Fruit fly (Drosophila melanogaster) whole organism, pupa: Measurements from ENCODE around the gene CG31704.

Experiments used
- CG10348 ChIP-seq: fragments of 200-800 bp; sonication (Bioruptor generic); IDR thresholded peaks from 2 replicates; pipeline ENCODE4 v1.3.6; 2022; ENCODE audit warnings: missing biosample characterization, missing genetic modification characterization
- CG12605 ChIP-seq: fragments of 200-800 bp; sonication (Bioruptor generic); IDR thresholded peaks from 2 replicates; pipeline ENCODE4 v1.3.6; 2022; ENCODE audit warnings: missing biosample characterization, missing genetic modification characterization
- CG13204 ChIP-seq: fragments of 200-800 bp; sonication (Bioruptor generic); optimal IDR thresholded peaks from 2 replicates; lab custom pipeline; 2018; ENCODE audit warnings: missing biosample characterization, mild to moderate bottlenecking, missing genetic modification characterization, moderate library complexity
- CG14655 ChIP-seq: fragments of 200-800 bp; sonication (Bioruptor generic); optimal IDR thresholded peaks from 3 replicates; lab custom pipeline; 2017; ENCODE audit warnings: mild to moderate bottlenecking, missing biosample characterization, missing genetic modification reagents, missing genetic modification characterization
- CG15710 ChIP-seq: fragments of 200-800 bp; sonication (Bioruptor generic); optimal IDR thresholded peaks from 2 replicates; lab custom pipeline; 2018; ENCODE audit warnings: missing biosample characterization, mild to moderate bottlenecking, missing genetic modification characterization, moderate library complexity
- CG17806 ChIP-seq: fragments of 200-800 bp; sonication (Bioruptor generic); optimal IDR thresholded peaks from 2 replicates; lab custom pipeline; 2018; ENCODE audit warnings: missing biosample characterization, mild to moderate bottlenecking, missing genetic modification characterization, moderate library complexity
- CG32121 ChIP-seq: fragments of 200-800 bp; sonication (Bioruptor generic); IDR thresholded peaks from 2 replicates; pipeline ENCODE4 v1.3.6; 2022; ENCODE audit warnings: missing biosample characterization, missing genetic modification characterization
- CG34367 ChIP-seq: fragments of 200-800 bp; sonication (Bioruptor generic); optimal IDR thresholded peaks from 2 replicates; lab custom pipeline; 2018; ENCODE audit warnings: missing biosample characterization, mild to moderate bottlenecking, missing genetic modification characterization
- CG4496 ChIP-seq: fragments of 200-800 bp; sonication (Bioruptor generic); IDR thresholded peaks from 3 replicates; pipeline ENCODE4 v1.3.6; 2022; ENCODE audit warnings: missing biosample characterization, missing genetic modification characterization
- CG8159 ChIP-seq: fragments of 200-800 bp; sonication (Bioruptor generic); optimal IDR thresholded peaks from 3 replicates; lab custom pipeline; 2018; ENCODE audit warnings: missing biosample characterization, mild to moderate bottlenecking, missing genetic modification characterization, moderate library complexity
- CG8301 ChIP-seq: fragments of 200-800 bp; sonication (Bioruptor generic); optimal IDR thresholded peaks from 2 replicates; lab custom pipeline; 2018; ENCODE audit warnings: missing biosample characterization, mild to moderate bottlenecking, missing genetic modification characterization
- CG9948 ChIP-seq: fragments of 200-800 bp; sonication (Bioruptor generic); optimal IDR thresholded peaks from 2 replicates; lab custom pipeline; 2018; ENCODE audit warnings: missing biosample characterization, mild to moderate bottlenecking, missing genetic modification characterization, moderate library complexity
- D1 ChIP-seq: fragments of 200-800 bp; sonication (Bioruptor generic); optimal IDR thresholded peaks from 2 replicates; lab custom pipeline; 2018; ENCODE audit warnings: missing biosample characterization, mild to moderate bottlenecking, missing genetic modification characterization, moderate library complexity
- EcR ChIP-seq: fragments of 200-800 bp; sonication (Bioruptor generic); optimal IDR thresholded peaks from 3 replicates; lab custom pipeline; 2019; ENCODE audit warnings: missing biosample characterization, missing genetic modification characterization, mild to moderate bottlenecking, moderate library complexity, missing genetic modification reagents
- Ets98B ChIP-seq: fragments of 200-800 bp; sonication (Bioruptor generic); IDR thresholded peaks from 2 replicates; pipeline ENCODE4 v1.3.6; 2022; ENCODE audit warnings: missing biosample characterization, missing genetic modification characterization
- Pif1A ChIP-seq: fragments of 200-800 bp; sonication (Bioruptor generic); optimal IDR thresholded peaks from 3 replicates; lab custom pipeline; 2016; ENCODE audit warnings: missing biosample characterization, missing genetic modification characterization
- Pif1B ChIP-seq: fragments of 200-800 bp; sonication (Bioruptor generic); optimal IDR thresholded peaks from 3 replicates; lab custom pipeline; 2016; ENCODE audit warnings: missing biosample characterization, missing genetic modification characterization
- Snoo ChIP-seq: fragments of 200-800 bp; sonication (Bioruptor generic); optimal IDR thresholded peaks from 3 replicates; lab custom pipeline; 2017; ENCODE audit warnings: missing biosample characterization, mild to moderate bottlenecking, missing genetic modification characterization, inconsistent platforms
- fd96Ca ChIP-seq: fragments of 200-800 bp; sonication (Bioruptor generic); IDR thresholded peaks from 3 replicates; pipeline ENCODE4 v1.3.6; 2022; ENCODE audit warnings: missing biosample characterization, missing genetic modification characterization
- gl ChIP-seq: fragments of 200-800 bp; sonication (Bioruptor generic); optimal IDR thresholded peaks from 2 replicates; lab custom pipeline; 2018; ENCODE audit warnings: missing biosample characterization, mild to moderate bottlenecking, missing genetic modification characterization

Gene CG31704

DNA sequence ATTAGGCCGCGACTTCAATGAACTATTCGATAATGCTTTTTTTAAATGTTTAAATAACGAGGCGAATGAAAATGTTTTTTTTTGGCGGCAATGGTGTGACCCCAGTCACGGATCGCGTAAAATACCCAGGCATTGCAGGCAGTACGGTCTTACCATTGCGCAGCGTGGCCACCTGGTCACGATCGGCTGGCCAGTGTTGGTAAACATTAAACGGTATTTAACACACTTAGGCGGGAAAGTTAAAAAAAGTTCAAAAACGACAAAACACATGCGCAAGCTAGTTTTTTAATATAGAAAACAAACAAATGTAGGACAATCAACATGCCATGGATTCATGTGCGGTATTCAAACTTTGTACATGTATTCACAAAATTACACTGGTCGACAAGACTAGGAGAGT lies 11.2 kb upstream of the CG31704 start, which contains the start of gene esc:
Gene esc (minus strand): TSS at position 129 of the 400 bp plus-strand sequence.
- TF ChIP-seq CG12605 (GFP tag; lab: Robert Waterston, UW): no peak
- TF ChIP-seq CG17806 (tag; lab: Kevin White, UChicago): no peak
- TF ChIP-seq CG4496 (GFP tag; lab: Robert Waterston, UW): no peak
- no peak for TF ChIP-seq Pif1A
- TF ChIP-seq CG13204 (GFP tag; lab: Kevin White, UChicago): no peak
- TF ChIP-seq CG8159 (tag; lab: Kevin White, UChicago): no peak
- TF ChIP-seq CG34367 (tag; lab: Kevin White, UChicago): no peak
- no peak for TF ChIP-seq CG8301
- TF ChIP-seq CG14655 (GFP tag; lab: Kevin White, UChicago): no peak
- no peak for TF ChIP-seq fd96Ca
- TF ChIP-seq CG32121: no peak
- TF ChIP-seq D1 (tag; lab: Kevin White, UChicago): no peak
- no peak for TF ChIP-seq Pif1B (GFP tag; lab: Kevin White, UChicago)
- TF ChIP-seq CG15710 (tag; lab: Kevin White, UChicago): no peak
- TF ChIP-seq Snoo (tag; lab: Kevin White, UChicago): no peak

DNA sequence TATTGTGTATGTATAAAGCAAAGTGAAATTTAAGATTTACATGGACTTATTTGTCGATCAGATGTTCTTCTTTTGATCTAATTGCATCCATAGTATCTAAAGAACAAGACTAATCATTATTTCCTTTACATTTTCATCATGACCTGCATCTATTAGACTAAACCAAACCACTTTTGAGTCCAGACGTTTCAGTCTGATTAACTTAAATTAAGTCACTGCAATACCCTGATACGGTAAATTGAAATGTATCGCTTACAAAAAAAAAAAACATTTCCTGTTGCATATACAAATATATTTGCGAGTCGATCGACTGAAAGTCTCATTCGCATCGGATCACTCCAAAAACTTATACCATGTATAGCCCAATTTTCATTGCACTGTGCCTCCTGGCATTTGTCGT lies 6.7 kb upstream of the CG31704 start, which contains the start of gene CG45011:
Gene CG45011 (plus strand): TSS at position 301 of the 400 bp plus-strand sequence.
- TF ChIP-seq Snoo (tag; lab: Kevin White, UChicago): no peak
- TF ChIP-seq CG14655 (GFP tag; lab: Kevin White, UChicago): no peak
- TF ChIP-seq CG12605 (GFP tag; lab: Robert Waterston, UW): no peak
- TF ChIP-seq CG10348 (GFP tag; lab: Robert Waterston, UW): no peak

DNA sequence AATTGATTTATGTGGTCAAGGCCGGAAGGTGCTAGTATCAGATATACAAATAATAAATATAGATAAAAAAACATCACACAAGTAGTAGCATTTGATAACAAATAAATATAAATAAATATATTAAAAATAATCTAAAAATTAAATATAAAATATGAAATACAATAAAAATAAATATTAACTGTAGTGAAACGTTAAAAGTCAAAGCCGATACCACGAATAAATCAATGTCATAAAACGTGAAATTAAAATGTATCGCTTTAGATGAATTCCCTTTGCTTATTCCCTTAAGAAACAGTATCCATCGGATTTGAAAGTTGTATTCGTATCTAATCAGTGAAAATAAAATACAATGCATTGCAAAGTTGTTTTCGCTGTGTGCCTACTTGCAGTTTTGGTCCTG lies 6.2 kb upstream of the CG31704 start, which contains the start of gene CG45012:
Gene CG45012 (plus strand): TSS at position 301 of the 400 bp plus-strand sequence.
- TF ChIP-seq EcR (no peak), CG4496 (GFP tag; lab: Robert Waterston, UW) (no peak)

DNA sequence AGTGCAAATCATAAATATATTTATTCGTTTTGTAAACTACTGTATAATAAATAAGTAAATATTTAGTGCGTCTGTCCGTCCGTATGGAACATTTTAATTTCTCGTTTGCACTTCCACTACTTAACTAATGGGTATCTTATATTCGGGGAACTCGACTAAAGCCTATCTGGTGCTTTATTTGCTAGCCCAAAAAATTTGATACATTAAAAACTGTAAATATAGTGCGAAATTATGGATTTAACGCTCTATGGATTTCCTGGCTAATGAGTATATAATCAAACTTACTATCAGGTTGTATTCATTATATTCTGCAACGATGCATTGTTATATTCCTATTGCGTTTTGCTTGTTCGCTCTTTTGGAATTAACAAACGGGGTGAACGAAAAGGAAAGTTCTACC lies 3.5 kb upstream of the CG31704 start, which contains the start of gene Sfp33A4:
Gene Sfp33A4 (plus strand): TSS at position 301 of the 400 bp plus-strand sequence.
- TF ChIP-seq Pif1B (GFP tag; lab: Kevin White, UChicago) (no peak), Snoo (tag; lab: Kevin White, UChicago) (no peak), fd96Ca (no peak), CG8301 (no peak), gl (tag; lab: Kevin White, UChicago) (no peak), CG4496 (GFP tag; lab: Robert Waterston, UW) (no peak), CG17806 (tag; lab: Kevin White, UChicago) (no peak), CG10348 (GFP tag; lab: Robert Waterston, UW) (no peak), Ets98B (GFP tag; lab: Robert Waterston, UW) (no peak), CG9948 (tag; lab: Kevin White, UChicago) (no peak)

DNA sequence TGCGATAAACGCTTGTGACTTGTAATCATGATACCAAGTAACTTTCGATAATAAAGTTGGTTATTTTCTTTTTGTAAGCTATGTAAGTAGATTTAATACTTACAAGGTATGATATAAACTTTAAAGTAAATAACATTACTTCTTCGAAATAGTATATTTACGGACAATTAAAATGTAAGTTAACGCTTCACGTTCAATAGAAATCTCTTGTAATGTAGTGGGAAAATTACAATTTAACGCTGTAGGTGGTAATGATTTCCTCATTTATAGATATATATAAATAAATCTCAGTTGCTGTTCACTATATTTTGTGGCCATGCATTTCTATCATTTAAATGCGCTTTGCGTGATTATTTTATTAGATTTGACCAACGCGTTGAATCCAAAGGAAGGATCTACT lies 3.1 kb upstream of the CG31704 start, which contains the start of gene Sfp33A2:
Gene Sfp33A2 (plus strand): TSS at position 301 of the 400 bp plus-strand sequence.
- TF ChIP-seq Pif1B (GFP tag; lab: Kevin White, UChicago) (no peak), CG4496 (GFP tag; lab: Robert Waterston, UW) (no peak), Pif1A (no peak), fd96Ca (no peak)

DNA sequence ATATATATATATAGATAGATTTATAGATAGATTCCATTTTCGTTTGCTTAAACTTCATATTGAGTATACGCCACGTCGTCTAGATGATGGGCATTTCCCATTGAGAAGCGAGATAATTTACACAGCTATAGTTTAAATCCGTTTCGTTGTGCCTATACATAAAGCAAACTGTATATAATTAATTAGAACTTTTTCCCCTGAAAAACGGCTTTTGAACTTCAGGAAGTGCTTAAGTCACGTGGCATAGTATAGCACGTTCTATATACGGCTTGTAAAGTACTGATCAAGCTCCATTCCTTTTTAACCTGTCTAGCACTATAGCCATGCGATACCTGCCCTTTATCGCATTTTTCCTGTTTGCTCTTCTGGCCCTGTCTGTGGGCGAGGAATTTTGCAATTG lies 879 bp upstream of the CG31704 start, which contains the start of gene Sfp33A3:
Gene Sfp33A3 (plus strand): TSS at position 301 of the 400 bp plus-strand sequence.
- TF ChIP-seq gl (tag; lab: Kevin White, UChicago) (no peak), CG8301 (no peak), CG14655 (GFP tag; lab: Kevin White, UChicago) (no peak), CG13204 (GFP tag; lab: Kevin White, UChicago) (no peak), fd96Ca (no peak), CG8159 (tag; lab: Kevin White, UChicago) (no peak), Ets98B (GFP tag; lab: Robert Waterston, UW) (no peak), D1 (tag; lab: Kevin White, UChicago) (no peak), CG15710 (tag; lab: Kevin White, UChicago) (no peak), CG10348 (GFP tag; lab: Robert Waterston, UW) (no peak), Pif1B (GFP tag; lab: Kevin White, UChicago) (no peak)

DNA sequence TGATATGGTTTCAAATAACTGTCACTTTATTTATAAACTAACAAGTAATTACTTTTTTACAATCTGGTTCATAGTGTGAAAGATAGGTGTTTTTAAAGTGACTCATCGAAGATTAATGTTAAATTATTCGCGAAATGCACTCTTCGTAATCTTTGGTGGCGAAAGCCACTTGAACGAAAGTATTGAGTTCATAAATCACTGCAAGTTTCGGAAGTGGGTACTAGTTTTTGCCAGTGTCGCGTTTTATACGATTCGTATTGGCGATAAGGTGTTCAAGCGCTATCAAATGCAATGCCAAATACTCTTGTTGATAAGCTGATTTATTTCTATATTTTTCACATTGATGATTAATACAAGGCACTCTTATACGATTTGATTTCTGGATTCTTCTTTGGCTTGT lies 1.0 kb downstream of the CG31704 start:
- TF ChIP-seq CG10348 (GFP tag; lab: Robert Waterston, UW): no peak
- no peak for TF ChIP-seq CG17806 (tag; lab: Kevin White, UChicago)
- TF ChIP-seq gl (tag; lab: Kevin White, UChicago): no peak
